Fruit fly (Drosophila melanogaster): Measurements from ENCODE around the gene ND-42.

The ND-42 gene

DNA sequence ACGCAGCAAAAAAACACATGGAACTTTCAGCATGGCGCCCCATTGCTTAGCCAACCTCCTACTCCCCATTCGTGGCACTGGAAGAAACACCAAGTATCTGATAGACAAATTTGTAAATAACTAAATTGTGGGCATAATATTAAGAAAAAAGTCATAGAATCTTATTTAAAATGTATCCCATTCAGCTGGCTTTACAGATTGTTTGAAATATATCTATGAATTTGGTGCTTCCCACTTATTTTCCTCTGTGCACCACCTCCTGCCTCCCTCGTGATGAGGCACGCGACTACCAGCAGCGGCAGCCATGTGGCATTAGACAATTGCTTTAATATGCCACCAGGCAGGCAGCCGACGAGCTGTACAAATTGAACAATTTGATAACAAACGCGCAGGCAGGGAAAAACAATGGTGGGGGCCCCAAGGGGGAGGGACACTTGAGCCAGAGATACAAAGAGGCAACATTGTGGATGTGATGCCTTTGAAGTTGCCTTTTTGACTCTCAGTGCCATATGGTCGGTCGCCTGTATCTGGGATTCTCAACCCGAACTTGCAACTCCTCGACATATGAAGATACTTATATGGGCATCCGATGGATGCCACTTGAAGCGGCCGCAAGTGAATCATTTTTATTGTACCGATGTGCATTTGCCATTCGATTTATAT is 21.8 kb downstream of the ND-42 start (continued):
- TF ChIP-seq CG31365 (tag; optimal IDR thresholded peaks at IDR 0.05) (peak; percentile 49), CG17568 (GFP tag; optimal IDR thresholded peaks at IDR 0.05) (peak; percentile 62), HLHmδ (GFP tag; optimal IDR thresholded peaks at IDR 0.05) (peak; percentile 12), ase (GFP tag; IDR thresholded peaks at IDR 0.05) (peak; percentile 77; the same call in 2 of the 3 replicates), inv (GFP tag; IDR thresholded peaks at IDR 0.05; ENCODE audit: partially characterized antibody) (no peak), psq (GFP tag; optimal IDR thresholded peaks at IDR 0.05) (peak; percentile 8), maf-S (GFP tag; optimal IDR thresholded peaks at IDR 0.05) (peak; percentile 77), CG6175 (GFP tag; IDR thresholded peaks at IDR 0.05) (peak; percentile 57; the same call in 1 of the 3 replicates), shn (GFP tag; optimal IDR thresholded peaks at IDR 0.05) (peak; percentile 45), CG7271 (tag; optimal IDR thresholded peaks at IDR 0.05) (no peak), pfk (GFP tag; optimal IDR thresholded peaks at IDR 0.05) (no peak), NC2α (GFP tag; optimal IDR thresholded peaks at IDR 0.05) (peak; percentile 20), fd3F (GFP tag; optimal IDR thresholded peaks at IDR 0.05) (peak; percentile 78), ERR (GFP tag; optimal IDR thresholded peaks at IDR 0.05) (peak; percentile 57), knrl (GFP tag; IDR thresholded peaks at IDR 0.05; ENCODE audit: partially characterized antibody) (no peak), CG18476 (GFP tag; optimal IDR thresholded peaks at IDR 0.05) (peak; percentile 60), CG3163 (GFP tag; optimal IDR thresholded peaks at IDR 0.05) (peak; percentile 32), CG14667 (GFP tag; IDR thresholded peaks at IDR 0.05) (peak; percentile 68), ham (GFP tag; IDR thresholded peaks at IDR 0.05) (peak; percentile 26; the same call in 1 of the 2 replicates), CG15073 (GFP tag; optimal IDR thresholded peaks at IDR 0.05) (no peak), fu2 (GFP tag; optimal IDR thresholded peaks at IDR 0.05) (peak; percentile 43), TFAM (GFP tag; optimal IDR thresholded peaks at IDR 0.05) (no peak), sqz (GFP tag; optimal IDR thresholded peaks at IDR 0.05) (peak; percentile 9), CG11695 (GFP tag; IDR thresholded peaks at IDR 0.05) (peak; percentile 74), Atf3 (GFP tag; optimal IDR thresholded peaks at IDR 0.05) (peak; percentile 60), Mrtf (GFP tag; IDR thresholded peaks at IDR 0.05) (peak; percentile 62; the same call in 1 of the 3 replicates), grn (GFP tag; optimal IDR thresholded peaks at IDR 0.05) (peak; percentile 12), CG12155 (GFP tag; optimal IDR thresholded peaks at IDR 0.05) (peak; percentile 66), usp (GFP tag; optimal IDR thresholded peaks at IDR 0.05) (no peak), CG17361 (GFP tag; IDR thresholded peaks at IDR 0.05) (peak; percentile 80), eyg (GFP tag; optimal IDR thresholded peaks at IDR 0.05) (peak; percentile 74), CG6791 (GFP tag; IDR thresholded peaks at IDR 0.05; ENCODE audit: partially characterized antibody) (no peak), CG15269 (tag; optimal IDR thresholded peaks at IDR 0.05) (peak; percentile 84), Sin3A (optimal IDR thresholded peaks at IDR 0.05) (no peak), Awh (GFP tag; IDR thresholded peaks at IDR 0.05) (peak; percentile 74), zfh2 (GFP tag; optimal IDR thresholded peaks at IDR 0.05) (peak; percentile 34), CG11723 (GFP tag; optimal IDR thresholded peaks at IDR 0.05) (peak; percentile 63), YL-1 (GFP tag; optimal IDR thresholded peaks at IDR 0.05) (no peak), CG9876 (GFP tag; optimal IDR thresholded peaks at IDR 0.05) (no peak), CG17912 (GFP tag; optimal IDR thresholded peaks at IDR 0.05) (peak; percentile 7), ac (GFP tag; optimal IDR thresholded peaks at IDR 0.05) (peak; percentile 22), CG12071 (GFP tag; optimal IDR thresholded peaks at IDR 0.05) (peak; percentile 80), CG14050 (GFP tag; IDR thresholded peaks at IDR 0.05) (peak; percentile 77), trem (tag; optimal IDR thresholded peaks at IDR 0.05) (peak; percentile 60), az2 (GFP tag; optimal IDR thresholded peaks at IDR 0.05) (peak; percentile 79), C15 (GFP tag; IDR thresholded peaks at IDR 0.05) (peak; percentile 57; the same call in 2 of the 3 replicates), CG17385 (GFP tag; optimal IDR thresholded peaks at IDR 0.05) (peak; percentile 79), Deaf1 (tag; optimal IDR thresholded peaks at IDR 0.05) (peak; percentile 55), Sox100B (GFP tag; optimal IDR thresholded peaks at IDR 0.05) (peak; percentile 61), CG10321 (GFP tag; IDR thresholded peaks at IDR 0.05) (peak; percentile 66), CG3838 (GFP tag; optimal IDR thresholded peaks at IDR 0.05) (peak; percentile 47)

Measured in whole organism, embryonic.